Worm (Caenorhabditis elegans) whole organism, L4 larva: ENCODE measurements around the gene F35G12.7.

Experiments used
- F26F4.8 ChIP-seq: fragments of 200-800 bp; sonication (Bioruptor generic); conservative IDR thresholded peaks from 2 replicates; pipeline ENCODE4 v1.3.6; 2022; ENCODE audit warnings: missing genetic modification characterization, missing compliant biosample characterization
- F37D6.2 ChIP-seq: sonication (generic microtip); optimal IDR thresholded peaks from 2 replicates; lab custom pipeline; 2016; ENCODE audit warnings: mild to moderate bottlenecking, missing genetic modification characterization, missing compliant biosample characterization
- F44E2.7 ChIP-seq: fragments of 200-800 bp; sonication (Bioruptor generic); IDR thresholded peaks from 2 replicates; pipeline ENCODE4 v2.1.2; 2022; ENCODE audit warnings: missing genetic modification characterization, missing compliant biosample characterization
- F49E8.2 ChIP-seq: sonication (generic microtip); optimal IDR thresholded peaks from 2 replicates; lab custom pipeline; 2016; ENCODE audit warnings: missing compliant biosample characterization, mild to moderate bottlenecking, missing genetic modification characterization, borderline replicate concordance
- R02D3.7 ChIP-seq: fragments of 150-350 bp; sonication (generic microtip); optimal IDR thresholded peaks from 3 replicates; lab custom pipeline; 2014; ENCODE audit warnings: missing biosample characterization, missing genetic modification characterization
- T20F7.1 ChIP-seq: fragments of 200-800 bp; sonication (Bioruptor generic); optimal IDR thresholded peaks from 2 replicates; lab custom pipeline; 2018; ENCODE audit warnings: mild to moderate bottlenecking, missing genetic modification characterization, missing compliant biosample characterization
- Y48G9A.11 ChIP-seq: fragments of 200-800 bp; sonication (Bioruptor generic); IDR thresholded peaks from 2 replicates; pipeline ENCODE4 v1.3.6; 2022; ENCODE audit warnings: missing genetic modification reagents, missing genetic modification characterization, missing compliant biosample characterization
- Y5F2A.4 ChIP-seq: fragments of 200-800 bp; sonication (Bioruptor generic); optimal IDR thresholded peaks from 2 replicates; lab custom pipeline; 2018; ENCODE audit warnings: mild to moderate bottlenecking, missing genetic modification characterization, missing compliant biosample characterization
- aly-2 ChIP-seq: sonication (generic microtip); optimal IDR thresholded peaks from 2 replicates; lab custom pipeline; 2018; ENCODE audit warnings: missing biosample characterization, missing genetic modification characterization
- arid-1 ChIP-seq: fragments of 200-800 bp; sonication (Bioruptor generic); conservative IDR thresholded peaks from 2 replicates; pipeline ENCODE4 v1.3.6; 2022; ENCODE audit warnings: missing genetic modification reagents, missing genetic modification characterization, missing compliant biosample characterization
- ceh-28 ChIP-seq: fragments of 150-350 bp; optimal IDR thresholded peaks from 2 replicates; lab custom pipeline; 2014; ENCODE audit warnings: missing biosample characterization, missing genetic modification reagents, missing genetic modification characterization
- ceh-32 ChIP-seq: sonication (generic microtip); optimal IDR thresholded peaks from 2 replicates; lab custom pipeline; 2016; ENCODE audit warnings: mild to moderate bottlenecking, missing genetic modification characterization, missing compliant biosample characterization; ENCODE audit not compliant: poor library complexity
- ceh-44 ChIP-seq: fragments of 200-800 bp; sonication (Bioruptor generic); IDR thresholded peaks from 2 replicates; pipeline ENCODE4 v1.3.6; 2022; ENCODE audit warnings: missing genetic modification reagents, missing genetic modification characterization, missing compliant biosample characterization
- ces-1 ChIP-seq: fragments of 150-350 bp; sonication (generic microtip); optimal IDR thresholded peaks from 4 replicates; lab custom pipeline; 2014; ENCODE audit warnings: missing biosample characterization, missing genetic modification reagents, missing genetic modification characterization
- cey-2 ChIP-seq: sonication (generic microtip); optimal IDR thresholded peaks from 3 replicates; lab custom pipeline; 2017; ENCODE audit warnings: missing genetic modification characterization, mild to moderate bottlenecking, missing compliant biosample characterization, antibody characterized with exemption, borderline replicate concordance; ENCODE audit not compliant: insufficient read depth
- ctbp-1 ChIP-seq: fragments of 200-800 bp; sonication (Bioruptor generic); IDR thresholded peaks from 2 replicates; pipeline ENCODE4 v1.3.6; 2022; ENCODE audit warnings: missing genetic modification reagents, missing genetic modification characterization, missing compliant biosample characterization
- daf-16 ChIP-seq, 3 experiments: sonication (generic microtip); optimal IDR thresholded peaks; 2 replicates each; lab custom pipeline; 2016 to 2017; ENCODE audit warnings: missing genetic modification characterization in 3 of 3, missing genetic modification reagents in 3 of 3, mild to moderate bottlenecking in 2 of 3, missing compliant biosample characterization in 2 of 3, missing biosample characterization in 1 of 3, moderate library complexity in 1 of 3
- daf-19 ChIP-seq: fragments of 200-800 bp; sonication (Bioruptor generic); conservative IDR thresholded peaks from 2 replicates; pipeline ENCODE4 v1.3.6; 2022; ENCODE audit warnings: missing genetic modification characterization, missing compliant biosample characterization
- dpl-1 ChIP-seq: fragments of 150-350 bp; optimal IDR thresholded peaks from 2 replicates; lab custom pipeline; 2014; ENCODE audit warnings: missing biosample characterization, missing genetic modification reagents, missing genetic modification characterization
- dve-1 ChIP-seq: sonication (generic microtip); optimal IDR thresholded peaks from 2 replicates; lab custom pipeline; 2017; ENCODE audit warnings: antibody characterized with exemption, mild to moderate bottlenecking, missing genetic modification characterization, missing compliant biosample characterization; ENCODE audit not compliant: insufficient read depth
- egl-27 ChIP-seq: sonication (generic microtip); optimal IDR thresholded peaks from 3 replicates; lab custom pipeline; 2017; ENCODE audit warnings: missing biosample characterization, missing genetic modification reagents, missing genetic modification characterization
- fos-1 ChIP-seq: fragments of 150-350 bp; optimal IDR thresholded peaks from 2 replicates; lab custom pipeline; 2014; ENCODE audit warnings: missing biosample characterization, missing genetic modification characterization
- hlh-11 ChIP-seq: fragments of 200-800 bp; sonication (Bioruptor generic); optimal IDR thresholded peaks from 2 replicates; lab custom pipeline; 2018; ENCODE audit warnings: mild to moderate bottlenecking, missing genetic modification characterization, missing compliant biosample characterization
- hlh-30 ChIP-seq: sonication (generic microtip); optimal IDR thresholded peaks from 2 replicates; lab custom pipeline; 2017; ENCODE audit warnings: antibody characterized with exemption, mild to moderate bottlenecking, missing genetic modification characterization, missing compliant biosample characterization; ENCODE audit not compliant: insufficient read depth
- lim-7 ChIP-seq: fragments of 200-800 bp; sonication (Bioruptor generic); IDR thresholded peaks from 2 replicates; pipeline ENCODE4 v1.3.6; 2022; ENCODE audit warnings: missing genetic modification characterization, missing compliant biosample characterization
- lin-1 ChIP-seq: fragments of 200-800 bp; sonication (Bioruptor generic); IDR thresholded peaks from 2 replicates; pipeline ENCODE4 v1.3.6; 2022; ENCODE audit warnings: missing genetic modification reagents, missing genetic modification characterization, missing compliant biosample characterization
- lin-13 ChIP-seq: fragments of 150-350 bp; optimal IDR thresholded peaks from 2 replicates; lab custom pipeline; 2014; ENCODE audit warnings: missing biosample characterization, missing genetic modification reagents, missing genetic modification characterization
- lin-15B ChIP-seq: fragments of 150-350 bp; sonication (generic microtip); optimal IDR thresholded peaks from 3 replicates; lab custom pipeline; 2014; ENCODE audit warnings: missing biosample characterization, missing genetic modification characterization
- madf-9 ChIP-seq: fragments of 200-800 bp; sonication (Bioruptor generic); conservative IDR thresholded peaks from 2 replicates; pipeline ENCODE4 v1.3.6; 2022; ENCODE audit warnings: missing genetic modification reagents, missing genetic modification characterization, missing compliant biosample characterization
- mdl-1 ChIP-seq, 2 experiments: fragments of 150-350 bp in 1 of 2; sonication (generic microtip) in 1 of 2; optimal IDR thresholded peaks; 2 replicates each; lab custom pipeline; 2014 to 2017; ENCODE audit warnings: missing biosample characterization in 2 of 2, missing genetic modification characterization in 2 of 2
- mep-1 ChIP-seq: fragments of 150-350 bp; sonication (generic microtip); optimal IDR thresholded peaks from 3 replicates; lab custom pipeline; 2014; ENCODE audit warnings: missing biosample characterization, missing genetic modification characterization
- mxl-3 ChIP-seq: fragments of 200-800 bp; sonication (Bioruptor generic); optimal IDR thresholded peaks from 2 replicates; lab custom pipeline; 2018; ENCODE audit warnings: mild to moderate bottlenecking, missing genetic modification characterization, missing compliant biosample characterization
- nhr-10 ChIP-seq: fragments of 150-350 bp; optimal IDR thresholded peaks from 2 replicates; lab custom pipeline; 2014; ENCODE audit warnings: missing biosample characterization, missing genetic modification characterization
- nhr-11 ChIP-seq: fragments of 150-350 bp; optimal IDR thresholded peaks from 2 replicates; lab custom pipeline; 2014; ENCODE audit warnings: missing biosample characterization, missing genetic modification characterization
- nhr-41 ChIP-seq: fragments of 200-800 bp; sonication (Bioruptor generic); IDR thresholded peaks from 2 replicates; pipeline ENCODE4 v1.3.6; 2022; ENCODE audit warnings: missing genetic modification reagents, missing genetic modification characterization, missing compliant biosample characterization
- nhr-48 ChIP-seq: sonication (generic microtip); optimal IDR thresholded peaks from 2 replicates; lab custom pipeline; 2016; ENCODE audit warnings: mild to moderate bottlenecking, missing genetic modification characterization, missing compliant biosample characterization
- nhr-76 ChIP-seq: fragments of 150-350 bp; optimal IDR thresholded peaks from 2 replicates; lab custom pipeline; 2014; ENCODE audit warnings: missing biosample characterization, missing genetic modification characterization
- nhr-77 ChIP-seq: fragments of 150-350 bp; optimal IDR thresholded peaks from 2 replicates; lab custom pipeline; 2014; ENCODE audit warnings: missing biosample characterization, missing genetic modification characterization
- skn-1 ChIP-seq: fragments of 150-350 bp; optimal IDR thresholded peaks from 2 replicates; lab custom pipeline; 2014; ENCODE audit warnings: missing biosample characterization, missing genetic modification characterization
- snpc-1.2 ChIP-seq: fragments of 200-800 bp; sonication (Bioruptor generic); IDR thresholded peaks from 2 replicates; pipeline ENCODE4 v1.3.6; 2022; ENCODE audit warnings: missing genetic modification reagents, missing genetic modification characterization, missing compliant biosample characterization
- snpc-4 ChIP-seq: fragments of 150-350 bp; optimal IDR thresholded peaks from 2 replicates; lab custom pipeline; 2014; ENCODE audit warnings: missing biosample characterization, missing genetic modification characterization
- spr-1 ChIP-seq: sonication (generic microtip); optimal IDR thresholded peaks from 2 replicates; lab custom pipeline; 2016; ENCODE audit warnings: mild to moderate bottlenecking, missing genetic modification characterization, missing compliant biosample characterization
- spr-3 ChIP-seq: fragments of 200-800 bp; sonication (Bioruptor generic); optimal IDR thresholded peaks from 2 replicates; lab custom pipeline; 2018; ENCODE audit warnings: mild to moderate bottlenecking, missing genetic modification characterization, missing compliant biosample characterization
- tra-1 ChIP-seq: fragments of 200-800 bp; sonication (Bioruptor generic); IDR thresholded peaks from 2 replicates; pipeline ENCODE4 v1.3.6; 2022; ENCODE audit warnings: missing genetic modification reagents, missing genetic modification characterization, missing compliant biosample characterization
- unc-39 ChIP-seq: sonication (generic microtip); optimal IDR thresholded peaks from 2 replicates; lab custom pipeline; 2017; ENCODE audit warnings: missing biosample characterization, missing genetic modification characterization
- unc-62 ChIP-seq, 3 experiments: fragments of 150-350 bp in 1 of 3; sonication (generic microtip); optimal IDR thresholded peaks in 2 of 3; peaks in 1 of 3; 1 replicate in 1 of 3; 2 replicates in 2 of 3; lab custom pipeline; 2014 to 2017; ENCODE audit warnings: missing biosample characterization in 3 of 3, missing genetic modification characterization in 3 of 3, missing genetic modification reagents in 3 of 3, missing genotype in 1 of 3
- vab-7 ChIP-seq: fragments of 200-800 bp; sonication (Bioruptor generic); IDR thresholded peaks from 2 replicates; pipeline ENCODE4 v1.3.6; 2022; ENCODE audit warnings: missing genetic modification reagents, missing genetic modification characterization, missing compliant biosample characterization
- zag-1 ChIP-seq: fragments of 150-350 bp; optimal IDR thresholded peaks from 2 replicates; lab custom pipeline; 2014; ENCODE audit warnings: missing biosample characterization, missing genetic modification characterization
- zfp-3 ChIP-seq: fragments of 200-800 bp; sonication (Bioruptor generic); conservative IDR thresholded peaks from 2 replicates; pipeline ENCODE4 v1.3.6; 2022; ENCODE audit warnings: missing genetic modification reagents, missing genetic modification characterization, missing compliant biosample characterization
- zip-11 ChIP-seq: fragments of 200-800 bp; sonication (Bioruptor generic); IDR thresholded peaks from 2 replicates; pipeline ENCODE4 v1.3.6; 2022; ENCODE audit warnings: missing genetic modification characterization, missing compliant biosample characterization
- ztf-11 ChIP-seq: fragments of 150-350 bp; optimal IDR thresholded peaks from 2 replicates; lab custom pipeline; 2014; ENCODE audit warnings: missing biosample characterization, missing genetic modification characterization

F35G12.7 gene

ce11 chrIII:4540604-4541003 lies 46.5 kb downstream of the F35G12.7 start, which contains the start of gene ugt-62:
Gene ugt-62, minus strand, starts transcription at chrIII:4540623.
- peak; percentile 76 for TF ChIP-seq hlh-11 (tag; lab: Kevin White, UChicago)
- TF ChIP-seq Y5F2A.4 (GFP tag; lab: Kevin White, UChicago) = no peak
- TF ChIP-seq aly-2 (tag; lab: Kevin White, UChicago) = no peak
- peak; percentile 53 for TF ChIP-seq T20F7.1 (GFP tag; lab: Kevin White, UChicago)
- TF ChIP-seq F49E8.2 (tag; lab: Kevin White, UChicago) = no peak
- no peak for TF ChIP-seq zip-11 (GFP tag; lab: Robert Waterston, UW)
- TF ChIP-seq cey-2 = no peak
- no peak for TF ChIP-seq mxl-3
- TF ChIP-seq vab-7 (GFP tag; lab: Robert Waterston, UW) = no peak
- TF ChIP-seq nhr-77 (tag; lab: Kevin White, UChicago) = peak; percentile 80
- TF ChIP-seq dve-1 (tag; lab: Kevin White, UChicago) = peak; percentile 82
- no peak for TF ChIP-seq nhr-11
- no peak for TF ChIP-seq madf-9 (GFP tag; lab: Robert Waterston, UW)
- no peak for TF ChIP-seq mdl-1 (tag; optimal IDR thresholded peaks at IDR 0.05; lab: Kevin White, UChicago)
- TF ChIP-seq daf-16 (GFP tag; optimal IDR thresholded peaks at IDR 0.05; lab: Kevin White, UChicago) = no peak
- TF ChIP-seq daf-16 (tag; optimal IDR thresholded peaks at IDR 0.05; lab: Kevin White, UChicago) = peak; percentile 86
- no peak for TF ChIP-seq lim-7
- TF ChIP-seq daf-19 (GFP tag; lab: Robert Waterston, UW) = no peak
- TF ChIP-seq snpc-4 (tag; lab: Kevin White, UChicago) = no peak
- no peak for TF ChIP-seq ceh-32 (tag; lab: Kevin White, UChicago)
- no peak for TF ChIP-seq fos-1 (tag; lab: Kevin White, UChicago)
- TF ChIP-seq zfp-3 = no peak
- TF ChIP-seq lin-1 (GFP tag; lab: Robert Waterston, UW) = no peak
- no peak for TF ChIP-seq ztf-11 (tag; lab: Kevin White, UChicago)
- no peak for TF ChIP-seq ces-1 (GFP tag; lab: Kevin White, UChicago)
- no peak for TF ChIP-seq lin-15B (tag; lab: Kevin White, UChicago)
- no peak for TF ChIP-seq Y48G9A.11
- no peak for TF ChIP-seq zag-1
- no peak for TF ChIP-seq unc-62 (GFP tag; optimal IDR thresholded peaks at IDR 0.05 in 1 of 2; lab: Kevin White, UChicago)
- TF ChIP-seq unc-62 (tag; optimal IDR thresholded peaks at IDR 0.05; lab: Kevin White, UChicago) = no peak
- TF ChIP-seq spr-3 (GFP tag; lab: Kevin White, UChicago) = no peak
- no peak for TF ChIP-seq F44E2.7 (GFP tag; lab: Robert Waterston, UW)
- no peak for TF ChIP-seq hlh-30
- no peak for TF ChIP-seq dpl-1 (GFP tag; lab: Kevin White, UChicago)
- TF ChIP-seq snpc-1.2 (GFP tag; lab: Robert Waterston, UW) = no peak
- no peak for TF ChIP-seq nhr-41 (GFP tag; lab: Robert Waterston, UW)
- TF ChIP-seq skn-1 (tag; lab: Kevin White, UChicago) = no peak
- no peak for TF ChIP-seq arid-1 (GFP tag; lab: Robert Waterston, UW)
- no peak for TF ChIP-seq spr-1
- TF ChIP-seq unc-39 (tag; lab: Kevin White, UChicago) = no peak
- TF ChIP-seq ceh-28 (tag; lab: Kevin White, UChicago) = no peak
- TF ChIP-seq nhr-10 (tag; lab: Kevin White, UChicago) = no peak
- no peak for TF ChIP-seq lin-13 (GFP tag; lab: Kevin White, UChicago)
- TF ChIP-seq F37D6.2 (tag; lab: Kevin White, UChicago) = no peak
- no peak for TF ChIP-seq nhr-76 (tag; lab: Kevin White, UChicago)
- peak; percentile 57 for TF ChIP-seq nhr-48 (tag; lab: Kevin White, UChicago)
- TF ChIP-seq tra-1 (GFP tag; lab: Robert Waterston, UW) = no peak
- TF ChIP-seq ceh-44 (GFP tag; lab: Robert Waterston, UW) = no peak
- no peak for TF ChIP-seq F26F4.8 (GFP tag; lab: Robert Waterston, UW)
- TF ChIP-seq ctbp-1 (GFP tag; lab: Robert Waterston, UW) = no peak
- TF ChIP-seq egl-27 = no peak
- TF ChIP-seq R02D3.7 (tag; lab: Kevin White, UChicago) = no peak
- no peak for TF ChIP-seq mep-1 (tag; lab: Kevin White, UChicago)
